Fruit fly (Drosophila melanogaster) whole organism, wandering third instar larva: ENCODE results near the gene cad.

Source experiments
- CrebA ChIP-seq: fragments of 200-800 bp; sonication (Bioruptor generic); optimal IDR thresholded peaks from 2 replicates; lab custom pipeline; 2016; ENCODE audit warnings: missing biosample characterization, mild to moderate bottlenecking, missing genetic modification characterization, borderline replicate concordance
- Myc ChIP-seq: fragments of >200 bp; optimal IDR thresholded peaks from 2 replicates; lab custom pipeline; 2017
- Rel ChIP-seq, 2 experiments: fragments of 200-800 bp; sonication (Bioruptor generic) in 1 of 2; optimal IDR thresholded peaks; 2 replicates in 1 of 2; 3 replicates in 1 of 2; lab custom pipeline; 2016 to 2019; ENCODE audit warnings: mild to moderate bottlenecking in 2 of 2, missing biosample characterization in 2 of 2, missing genetic modification characterization in 2 of 2, moderate library complexity in 1 of 2
- br ChIP-seq: fragments of 200-800 bp; sonication (Bioruptor generic); optimal IDR thresholded peaks from 2 replicates; lab custom pipeline; 2016; ENCODE audit warnings: missing biosample characterization, missing genetic modification characterization
- brk ChIP-seq: fragments of 200-800 bp; sonication (Bioruptor generic); optimal IDR thresholded peaks from 2 replicates; lab custom pipeline; 2016; ENCODE audit warnings: missing biosample characterization, mild to moderate bottlenecking, missing genetic modification characterization
- jim ChIP-seq: fragments of 175-275, 200-325 bp; sonication (Bioruptor generic); optimal IDR thresholded peaks from 2 replicates; lab custom pipeline; 2016; ENCODE audit warnings: missing biosample characterization, mild to moderate bottlenecking, missing genetic modification characterization
- lola ChIP-seq: fragments of >200 bp; optimal IDR thresholded peaks from 2 replicates; lab custom pipeline; 2017; ENCODE audit warnings: missing biosample characterization, missing genetic modification characterization
- psq ChIP-seq: fragments of 200-800 bp; sonication (Bioruptor generic); optimal IDR thresholded peaks from 3 replicates; lab custom pipeline; 2017; ENCODE audit warnings: missing biosample characterization, mild to moderate bottlenecking, missing genetic modification characterization, moderate library complexity

- TF ChIP-seq lola (GFP tag; lab: Kevin White, UChicago) (no peak), jim (GFP tag; lab: Kevin White, UChicago) (no peak), Myc (lab: Kevin White, UChicago) (no peak), CrebA (no peak), br (no peak), Rel (GFP tag; optimal IDR thresholded peaks at IDR 0.05; lab: Kevin White, UChicago) (no peak), Rel (tag; optimal IDR thresholded peaks at IDR 0.05; lab: Kevin White, UChicago) (no peak), brk (GFP tag; lab: Kevin White, UChicago) (no peak), psq (GFP tag; lab: Kevin White, UChicago) (no peak)
These were observed 38.7 kb downstream of the cad start for dm6 chr2L:20809229-20809628.
